Fruit fly (Drosophila melanogaster) whole organism, wandering third instar larva: ENCODE results near the gene CG7299.

ENCODE experiments used
- Dfd ChIP-seq: fragments of >200 bp; optimal IDR thresholded peaks from 2 replicates; lab custom pipeline; 2017; ENCODE audit warnings: missing biosample characterization, missing genetic modification characterization
- Mio ChIP-seq: sonication (Bioruptor generic); optimal IDR thresholded peaks from 2 replicates; lab custom pipeline; 2016; ENCODE audit warnings: missing biosample characterization, missing genetic modification characterization
- OdsH ChIP-seq: fragments of 200-800 bp; sonication (Bioruptor generic); optimal IDR thresholded peaks from 2 replicates; lab custom pipeline; 2016; ENCODE audit warnings: missing biosample characterization, mild to moderate bottlenecking, missing genetic modification characterization
- br ChIP-seq: fragments of 200-800 bp; sonication (Bioruptor generic); optimal IDR thresholded peaks from 2 replicates; lab custom pipeline; 2016; ENCODE audit warnings: missing biosample characterization, missing genetic modification characterization
- ey ChIP-seq: fragments of 200-800 bp; sonication (Bioruptor generic); optimal IDR thresholded peaks from 2 replicates; lab custom pipeline; 2016; ENCODE audit warnings: missing biosample characterization, missing genetic modification characterization
- foxo ChIP-seq, 2 experiments: fragments of 200-800 bp; sonication (Bioruptor generic); optimal IDR thresholded peaks; 2 replicates in 1 of 2; 3 replicates in 1 of 2; lab custom pipeline; 2016 to 2017; ENCODE audit warnings: missing biosample characterization in 2 of 2, missing genetic modification characterization in 2 of 2
- fru ChIP-seq: fragments of 200-800 bp; sonication (Bioruptor generic); optimal IDR thresholded peaks from 3 replicates; lab custom pipeline; 2016; ENCODE audit warnings: missing biosample characterization, mild to moderate bottlenecking, missing genetic modification characterization
- h ChIP-seq: fragments of 200-800 bp; sonication (Bioruptor generic); optimal IDR thresholded peaks from 3 replicates; lab custom pipeline; 2016; ENCODE audit warnings: missing biosample characterization, mild to moderate bottlenecking, missing genetic modification characterization
- jim ChIP-seq: fragments of 175-275, 200-325 bp; sonication (Bioruptor generic); optimal IDR thresholded peaks from 2 replicates; lab custom pipeline; 2016; ENCODE audit warnings: missing biosample characterization, mild to moderate bottlenecking, missing genetic modification characterization
- pan ChIP-seq: fragments of >200 bp; optimal IDR thresholded peaks from 2 replicates; lab custom pipeline; 2017
- psq ChIP-seq: fragments of 200-800 bp; sonication (Bioruptor generic); optimal IDR thresholded peaks from 3 replicates; lab custom pipeline; 2017; ENCODE audit warnings: missing biosample characterization, mild to moderate bottlenecking, missing genetic modification characterization, moderate library complexity
- woc ChIP-seq: sonication (Bioruptor generic); optimal IDR thresholded peaks from 2 replicates; lab custom pipeline; 2016; ENCODE audit warnings: missing biosample characterization, mild to moderate bottlenecking, missing genetic modification characterization

DNA sequence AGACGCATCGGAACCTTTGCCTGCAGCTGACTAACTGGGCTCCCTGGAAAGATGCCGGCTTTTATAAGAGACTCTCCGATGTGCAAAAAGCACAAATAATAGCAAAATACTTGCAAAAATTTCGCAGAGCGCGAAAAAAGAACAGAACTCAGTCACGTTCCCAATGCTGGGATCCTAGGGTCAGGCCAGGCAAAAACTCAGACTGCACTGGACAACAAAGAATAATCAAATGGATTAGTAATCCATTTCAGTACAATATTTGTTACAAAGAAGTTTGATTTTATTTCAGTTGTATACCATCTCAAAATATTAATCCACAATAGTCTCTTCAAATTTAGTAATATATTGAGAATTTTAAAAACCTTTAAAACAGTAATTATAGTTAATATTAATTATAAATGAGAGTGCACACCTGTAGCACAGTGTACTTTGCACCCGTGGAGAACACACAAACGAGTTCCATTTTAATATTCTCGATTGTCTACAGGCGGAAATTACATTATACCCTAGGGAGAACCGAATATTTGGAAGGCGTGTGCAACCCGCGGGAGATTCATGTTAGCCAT is 9.9 kb upstream of the CG7299 start, which contains the start of gene CG17108:
- TF ChIP-seq psq (GFP tag; lab: Kevin White, UChicago) (no peak), ey (no peak), jim (GFP tag; lab: Kevin White, UChicago) (no peak), woc (no peak), h (no peak), pan (lab: Kevin White, UChicago) (no peak), OdsH (GFP tag; lab: Kevin White, UChicago) (no peak), foxo (GFP tag; optimal IDR thresholded peaks at IDR 0.05; lab: Kevin White, UChicago) (no peak), Dfd (GFP tag; lab: Kevin White, UChicago) (no peak), fru (GFP tag; lab: Kevin White, UChicago) (no peak), Mio (GFP tag; lab: Kevin White, UChicago) (no peak), br (GFP tag; lab: Kevin White, UChicago) (no peak)
